Worm (Caenorhabditis elegans) whole organism, early embryonic: ENCODE measurements around the gene arrd-4.

Source experiments
- B0310.2 ChIP-seq: sonication (generic microtip); optimal IDR thresholded peaks from 2 replicates; lab custom pipeline; 2016; ENCODE audit warnings: mild to moderate bottlenecking, missing genetic modification characterization, missing compliant biosample characterization
- F13C5.2 ChIP-seq: sonication (generic microtip); optimal IDR thresholded peaks from 2 replicates; lab custom pipeline; 2017; ENCODE audit warnings: mild to moderate bottlenecking, missing genetic modification characterization, inconsistent platforms, missing compliant biosample characterization
- aly-1 ChIP-seq: sonication (generic microtip); optimal IDR thresholded peaks from 2 replicates; lab custom pipeline; 2016; ENCODE audit warnings: missing genetic modification characterization, missing compliant biosample characterization
- ama-1 ChIP-seq: fragments of 150-350 bp; optimal IDR thresholded peaks from 2 replicates; lab custom pipeline; 2014
- ceh-13 ChIP-seq: fragments of 200-800 bp; sonication (Bioruptor generic); optimal IDR thresholded peaks from 2 replicates; lab custom pipeline; 2018; ENCODE audit warnings: mild to moderate bottlenecking, missing genetic modification characterization, missing compliant biosample characterization
- ceh-36 ChIP-seq: sonication (generic microtip); optimal IDR thresholded peaks from 2 replicates; lab custom pipeline; 2016; ENCODE audit warnings: missing genetic modification characterization, inconsistent platforms, missing compliant biosample characterization
- ets-7 ChIP-seq: sonication (generic microtip); optimal IDR thresholded peaks from 2 replicates; lab custom pipeline; 2016; ENCODE audit warnings: missing genotype, missing genetic modification characterization, missing compliant biosample characterization
- flt-1 ChIP-seq: fragments of 200-800 bp; sonication (Bioruptor generic); IDR thresholded peaks from 2 replicates; pipeline ENCODE4 v1.3.6; 2022; ENCODE audit warnings: missing genetic modification characterization, missing compliant biosample characterization
- hmbx-1 ChIP-seq: sonication (generic microtip); optimal IDR thresholded peaks from 2 replicates; lab custom pipeline; 2016; ENCODE audit warnings: mild to moderate bottlenecking, missing genetic modification characterization, missing compliant biosample characterization
- hmg-4 ChIP-seq: fragments of 200-800 bp; sonication (Bioruptor generic); optimal IDR thresholded peaks from 2 replicates; lab custom pipeline; 2018; ENCODE audit warnings: mild to moderate bottlenecking, missing genetic modification characterization, missing compliant biosample characterization
- hnd-1 ChIP-seq: sonication (generic microtip); optimal IDR thresholded peaks from 2 replicates; lab custom pipeline; 2016; ENCODE audit warnings: missing genetic modification characterization, missing compliant biosample characterization
- pes-1 ChIP-seq: fragments of 200-800 bp; sonication (Bioruptor generic); IDR thresholded peaks from 2 replicates; pipeline ENCODE4 v1.3.6; 2022; ENCODE audit warnings: missing genetic modification reagents, missing genetic modification characterization, missing compliant biosample characterization
- scrt-1 ChIP-seq: fragments of 200-800 bp; sonication (Bioruptor generic); IDR thresholded peaks from 2 replicates; pipeline ENCODE4 v1.3.6; 2022; ENCODE audit warnings: missing genetic modification characterization, missing compliant biosample characterization
- sea-1 ChIP-seq: fragments of 200-800 bp; sonication (Bioruptor generic); conservative IDR thresholded peaks from 2 replicates; pipeline ENCODE4 v1.3.6; 2022; ENCODE audit warnings: missing genetic modification characterization, missing compliant biosample characterization
- tbx-11 ChIP-seq: fragments of 200-800 bp; sonication (Bioruptor generic); IDR thresholded peaks from 2 replicates; pipeline ENCODE4 v1.3.6; 2022; ENCODE audit warnings: missing genetic modification characterization, missing compliant biosample characterization
- tbx-37 ChIP-seq: fragments of 200-800 bp; sonication (Bioruptor generic); conservative IDR thresholded peaks from 2 replicates; pipeline ENCODE4 v1.3.6; 2022; ENCODE audit warnings: missing genetic modification reagents, missing genetic modification characterization, missing compliant biosample characterization
- tra-4 ChIP-seq: sonication (generic microtip); optimal IDR thresholded peaks from 2 replicates; lab custom pipeline; 2017; ENCODE audit warnings: missing genetic modification characterization, missing compliant biosample characterization

Gene arrd-4

DNA sequence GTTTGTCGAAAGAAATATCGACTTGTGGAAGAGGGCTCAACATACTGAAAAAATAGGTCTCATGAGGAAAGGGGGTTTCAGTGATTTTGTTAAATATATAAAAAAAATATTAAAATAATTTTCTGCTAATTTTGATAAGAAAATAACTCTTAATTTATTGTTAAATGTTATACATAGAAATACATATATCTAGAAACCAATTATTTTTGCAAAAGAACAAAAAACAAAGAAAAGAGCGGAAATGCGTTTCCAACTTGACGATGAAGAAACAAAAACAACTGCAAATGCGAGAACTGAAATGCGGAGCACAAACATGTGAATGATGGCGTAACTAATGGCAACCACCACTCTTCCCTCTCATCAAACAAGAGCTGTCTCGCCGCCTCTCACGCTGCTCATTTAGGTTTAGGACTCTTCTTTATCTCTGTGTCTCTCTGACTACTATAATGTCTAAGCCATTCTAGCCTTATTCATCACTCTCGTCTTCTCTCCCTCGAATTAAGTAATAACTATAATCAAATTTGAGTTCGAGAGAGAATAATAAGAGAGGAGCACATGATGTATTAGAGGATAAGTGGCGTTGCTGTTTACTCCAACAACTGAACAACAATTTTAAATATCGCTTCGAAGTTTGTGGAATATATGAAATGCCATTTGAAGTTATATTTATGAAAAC lies at the start of gene arrd-4:
TSS of gene arrd-4 (minus strand) at position 51 of the 676 bp plus-strand sequence.
- TF ChIP-seq tra-4 (tag; lab: Kevin White, UChicago), result no peak
- TF ChIP-seq hnd-1, result no peak
- no peak for TF ChIP-seq aly-1 (tag; lab: Kevin White, UChicago)
- no peak for TF ChIP-seq pes-1
- TF ChIP-seq F13C5.2 (tag; lab: Kevin White, UChicago), result no peak
- no peak for TF ChIP-seq flt-1 (GFP tag; lab: Robert Waterston, UW)
- TF ChIP-seq B0310.2, result no peak
- no peak for TF ChIP-seq tbx-11
- TF ChIP-seq ama-1 (lab: Kevin White, UChicago), result no peak
- TF ChIP-seq hmbx-1, result no peak
- TF ChIP-seq ets-7, result no peak

DNA sequence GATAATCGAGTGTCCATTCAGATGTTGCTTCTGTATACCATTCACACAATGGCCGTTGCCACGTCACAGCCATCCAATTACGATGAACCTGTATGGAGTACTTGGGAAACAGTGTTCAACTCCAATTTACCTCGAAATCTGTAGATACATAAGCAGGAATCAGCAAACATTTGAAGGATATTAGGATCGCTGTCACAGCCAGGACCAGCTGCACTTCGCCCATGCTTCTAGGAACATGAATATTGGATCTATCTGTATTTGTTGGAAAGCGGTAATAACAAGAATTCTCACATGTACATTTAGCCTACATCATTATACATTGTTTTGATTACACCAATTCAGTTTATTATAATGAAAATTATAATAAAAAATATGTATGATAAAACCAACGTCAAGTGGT lies 48.1 kb upstream of the arrd-4 start, which contains the start of gene algn-8:
TSS of gene algn-8 (minus strand) at position 227 of the 400 bp plus-strand sequence.
- TF ChIP-seq ceh-13 (GFP tag; lab: Kevin White, UChicago), result no peak
- no peak for TF ChIP-seq pes-1
- TF ChIP-seq tra-4 (tag; lab: Kevin White, UChicago), result no peak
- TF ChIP-seq hmg-4 (GFP tag; lab: Kevin White, UChicago), result no peak
- TF ChIP-seq hmbx-1, result no peak
- TF ChIP-seq ets-7, result no peak
- no peak for TF ChIP-seq flt-1 (GFP tag; lab: Robert Waterston, UW)
- TF ChIP-seq B0310.2, result no peak
- no peak for TF ChIP-seq ama-1 (lab: Kevin White, UChicago)
- TF ChIP-seq hnd-1, result no peak
- TF ChIP-seq scrt-1 (GFP tag; lab: Robert Waterston, UW), result no peak
- no peak for TF ChIP-seq sea-1 (GFP tag; lab: Robert Waterston, UW)
- no peak for TF ChIP-seq tbx-11
- TF ChIP-seq tbx-37 (GFP tag; lab: Robert Waterston, UW), result no peak

DNA sequence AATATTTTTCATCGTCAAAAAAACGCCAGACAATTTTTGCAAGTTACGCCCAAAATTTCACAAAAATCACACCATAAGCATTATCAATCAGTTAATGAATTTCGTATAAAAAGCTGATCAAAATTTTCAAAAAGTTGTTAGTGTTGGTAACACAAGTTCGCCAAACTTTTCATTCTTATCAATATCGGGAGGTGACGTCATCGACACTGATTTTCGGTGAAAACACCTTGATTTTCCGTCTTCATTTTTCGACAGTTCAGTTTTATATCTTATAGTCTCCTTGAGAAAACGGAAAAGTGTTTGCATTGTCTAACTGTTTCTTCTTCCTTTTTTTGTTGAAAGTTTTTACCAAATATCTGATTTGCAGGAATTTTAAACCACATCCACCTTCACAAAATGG lies 42.7 kb upstream of the arrd-4 start, which contains the start of gene C08H9.15:
TSS of gene C08H9.15 (plus strand) at position 368 of the 400 bp plus-strand sequence.
- no peak for TF ChIP-seq hmbx-1
- no peak for TF ChIP-seq B0310.2
- no peak for TF ChIP-seq aly-1 (tag; lab: Kevin White, UChicago)
- TF ChIP-seq sea-1 (GFP tag; lab: Robert Waterston, UW), result no peak

DNA sequence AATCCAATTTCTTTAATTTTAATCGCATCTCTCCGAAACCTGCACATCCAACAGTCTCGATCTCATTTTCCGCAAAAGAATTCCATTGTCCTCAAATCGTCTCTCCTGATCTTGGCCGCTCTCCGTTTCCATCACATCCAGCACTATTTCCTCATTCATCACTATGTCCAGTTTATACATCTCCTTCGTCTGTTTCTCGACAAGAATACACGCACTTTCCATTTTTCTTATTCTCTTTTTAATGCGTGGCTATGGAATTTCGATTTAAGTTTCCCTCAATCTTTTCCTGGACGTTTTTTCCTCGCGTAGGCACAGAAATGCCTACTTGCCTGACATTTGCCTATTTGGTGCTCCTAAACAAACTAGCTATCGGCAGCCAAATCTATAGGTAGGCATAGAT lies 41.7 kb upstream of the arrd-4 start:
- TF ChIP-seq tbx-11 (no peak), sea-1 (GFP tag; lab: Robert Waterston, UW) (no peak), aly-1 (tag; lab: Kevin White, UChicago) (no peak), hmbx-1 (no peak), ets-7 (no peak), ceh-36 (tag; lab: Kevin White, UChicago) (no peak), hnd-1 (no peak), tbx-37 (GFP tag; lab: Robert Waterston, UW) (no peak), ceh-13 (GFP tag; lab: Kevin White, UChicago) (no peak), B0310.2 (no peak), tra-4 (tag; lab: Kevin White, UChicago) (no peak), F13C5.2 (tag; lab: Kevin White, UChicago) (no peak)

DNA sequence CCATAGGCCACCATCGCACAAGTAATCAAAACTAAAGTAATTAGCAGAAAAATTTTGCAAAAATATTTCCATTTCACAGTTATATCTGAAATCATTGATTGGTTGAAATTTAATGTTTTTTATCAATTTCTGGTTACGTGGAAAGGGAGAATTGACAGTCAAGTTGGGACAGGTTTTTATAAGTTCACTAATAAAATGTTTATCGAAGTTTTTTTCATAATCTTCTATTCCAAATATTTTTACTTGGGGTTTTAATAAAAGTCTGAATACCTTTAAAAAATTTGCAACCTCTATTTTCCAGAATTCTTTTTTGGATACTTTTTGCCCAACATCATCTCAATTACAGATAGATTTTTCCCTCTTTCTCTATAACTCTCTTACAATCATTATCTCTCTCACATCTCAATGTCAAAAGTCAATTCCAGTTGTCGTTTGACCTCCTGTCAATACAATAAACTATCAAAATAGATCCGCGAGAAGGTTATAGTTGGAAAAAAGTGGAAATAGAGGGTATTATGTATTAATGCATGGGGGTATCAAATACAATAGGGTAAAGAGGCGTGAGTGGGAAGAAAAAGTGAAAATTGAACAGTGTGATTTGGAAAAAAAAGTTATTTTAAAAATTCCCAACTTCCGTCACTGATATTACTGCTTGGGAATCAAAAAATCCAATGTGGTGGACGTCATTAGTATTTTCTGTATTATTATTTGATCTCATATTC lies 36.6 kb upstream of the arrd-4 start, which contains the start of the genes chil-2 and ctsa-3.2:
TSS of gene chil-2 (minus strand) at position 101 of the 722 bp plus-strand sequence.
TSS of gene ctsa-3.2 (plus strand) at position 672 of the 722 bp plus-strand sequence.
- no peak for TF ChIP-seq sea-1 (GFP tag; lab: Robert Waterston, UW)
- TF ChIP-seq ets-7, result no peak

DNA sequence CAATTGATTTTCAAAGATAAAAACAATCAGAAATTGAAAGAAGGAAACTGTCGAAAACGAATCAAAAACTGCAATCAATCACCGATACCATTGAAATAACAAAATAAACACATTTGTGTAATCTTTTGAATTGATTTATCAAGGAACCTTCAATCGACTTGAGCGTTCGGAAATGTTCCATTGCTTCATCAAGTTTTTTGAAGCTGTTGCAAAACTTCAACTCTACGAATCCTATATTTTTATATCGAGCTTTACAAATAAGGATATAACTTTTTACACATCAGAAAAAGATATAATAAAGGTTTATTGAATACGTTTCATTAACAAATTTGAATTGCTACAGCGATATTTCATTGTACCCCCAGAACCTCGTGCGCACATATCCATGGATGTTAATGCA lies 34.9 kb upstream of the arrd-4 start, which contains the start of gene chil-8:
TSS of gene chil-8 (minus strand) at position 101 of the 400 bp plus-strand sequence.
- TF ChIP-seq tbx-37 (GFP tag; lab: Robert Waterston, UW) (no peak), flt-1 (GFP tag; lab: Robert Waterston, UW) (no peak), aly-1 (tag; lab: Kevin White, UChicago) (no peak), tra-4 (tag; lab: Kevin White, UChicago) (no peak), ets-7 (no peak), ceh-13 (GFP tag; lab: Kevin White, UChicago) (no peak), F13C5.2 (tag; lab: Kevin White, UChicago) (no peak), ceh-36 (tag; lab: Kevin White, UChicago) (no peak)

DNA sequence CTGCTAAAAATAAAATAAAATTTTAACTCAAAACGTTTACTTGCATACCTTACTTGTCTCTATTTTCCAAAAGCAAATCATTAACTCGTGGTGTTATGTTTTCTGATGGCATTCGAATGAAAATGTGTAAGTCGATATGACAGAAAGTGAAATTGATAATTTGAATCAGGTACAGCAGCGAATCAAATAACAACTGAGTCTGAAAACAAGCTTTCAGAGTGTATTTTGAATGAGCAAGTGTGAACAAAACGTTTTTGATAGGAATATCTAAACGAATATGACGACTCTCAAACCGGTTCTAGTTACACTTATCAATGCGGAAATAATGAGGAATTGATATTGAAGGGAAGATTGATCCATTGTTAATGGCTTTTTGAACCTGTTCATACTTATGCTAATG lies 33.0 kb upstream of the arrd-4 start, which contains the start of gene chil-7:
TSS of gene chil-7 (minus strand) at position 112 of the 400 bp plus-strand sequence.
- TF ChIP-seq tra-4 (tag; lab: Kevin White, UChicago), result no peak
- no peak for TF ChIP-seq sea-1 (GFP tag; lab: Robert Waterston, UW)
- no peak for TF ChIP-seq hmg-4 (GFP tag; lab: Kevin White, UChicago)
- no peak for TF ChIP-seq ceh-36 (tag; lab: Kevin White, UChicago)
- TF ChIP-seq scrt-1 (GFP tag; lab: Robert Waterston, UW), result no peak
- TF ChIP-seq tbx-37 (GFP tag; lab: Robert Waterston, UW), result no peak
- TF ChIP-seq pes-1, result no peak
- no peak for TF ChIP-seq aly-1 (tag; lab: Kevin White, UChicago)
- TF ChIP-seq hmbx-1, result no peak
- no peak for TF ChIP-seq ama-1 (lab: Kevin White, UChicago)
- no peak for TF ChIP-seq hnd-1
- no peak for TF ChIP-seq flt-1 (GFP tag; lab: Robert Waterston, UW)
